Worm (Caenorhabditis elegans) whole organism, L4/young adult: ENCODE data around the gene T26C5.3.

Source experiments
- W03F9.2 ChIP-seq: fragments of 150-350 bp; optimal IDR thresholded peaks from 2 replicates; lab custom pipeline; 2014; ENCODE audit warnings: missing biosample characterization, missing genetic modification characterization
- dao-5 ChIP-seq: sonication (generic microtip); optimal IDR thresholded peaks from 2 replicates; lab custom pipeline; 2016; ENCODE audit warnings: missing genotype, missing genetic modification characterization, moderate library complexity, missing compliant biosample characterization

DNA sequence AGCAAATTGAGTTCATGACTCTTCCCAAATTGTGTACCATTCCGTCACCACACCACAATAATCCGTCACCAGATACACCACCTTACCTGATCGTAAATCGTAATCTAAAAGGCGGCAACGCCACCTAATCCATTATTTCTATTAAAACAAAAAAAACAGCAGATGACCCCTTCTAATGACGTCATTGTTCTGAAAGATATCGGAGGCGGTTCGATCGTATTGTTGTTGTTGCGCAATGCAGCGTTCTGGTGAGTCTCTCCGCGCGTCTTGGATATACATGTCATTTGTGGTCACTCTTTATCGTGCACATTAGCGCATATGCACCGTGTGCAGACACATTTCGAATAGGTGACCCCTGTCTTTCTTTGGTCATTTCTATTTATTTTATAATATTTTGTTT, 32.6 kb downstream of the T26C5.3 start:
- TF ChIP-seq dao-5 (tag; lab: Kevin White, UChicago) (no peak), W03F9.2 (no peak)
